Worm (Caenorhabditis elegans): ENCODE measurements around the gene srbc-77.

srbc-77 gene

ce11 chrV:15950903-15951302, 20.9 kb downstream of the srbc-77 start, which contains the start of gene srw-59:
TSS of gene srw-59 (minus strand) at chrV:15951003.
- TF ChIP-seq hmg-4 (GFP tag; optimal IDR thresholded peaks at IDR 0.05) (no peak), tbx-11 (GFP tag; IDR thresholded peaks at IDR 0.05) (no peak), ceh-36 (tag; optimal IDR thresholded peaks at IDR 0.05) (no peak), scrt-1 (GFP tag; IDR thresholded peaks at IDR 0.05) (no peak)

- TF ChIP-seq ets-7 (tag; optimal IDR thresholded peaks at IDR 0.05) (no peak), ceh-13 (GFP tag; optimal IDR thresholded peaks at IDR 0.05) (no peak), aly-1 (tag; optimal IDR thresholded peaks at IDR 0.05) (no peak), ceh-36 (tag; optimal IDR thresholded peaks at IDR 0.05) (no peak), tra-4 (tag; optimal IDR thresholded peaks at IDR 0.05) (no peak)
Observed at ce11 chrV:15952762-15953161, 22.8 kb downstream of the srbc-77 start, which contains the start of gene srw-56. TSS of gene srw-56 (minus strand) at chrV:15952862.

- TF ChIP-seq hmg-4 (GFP tag; optimal IDR thresholded peaks at IDR 0.05) (no peak), ceh-13 (GFP tag; optimal IDR thresholded peaks at IDR 0.05) (no peak), flt-1 (GFP tag; IDR thresholded peaks at IDR 0.05) (no peak), tbx-37 (GFP tag; conservative IDR thresholded peaks at IDR 0.05) (no peak), B0310.2 (tag; optimal IDR thresholded peaks at IDR 0.05) (no peak), ceh-36 (tag; optimal IDR thresholded peaks at IDR 0.05) (no peak), tra-4 (tag; optimal IDR thresholded peaks at IDR 0.05) (no peak), hnd-1 (tag; optimal IDR thresholded peaks at IDR 0.05) (no peak), aly-1 (tag; optimal IDR thresholded peaks at IDR 0.05) (no peak), tbx-11 (GFP tag; IDR thresholded peaks at IDR 0.05) (no peak), sea-1 (GFP tag; conservative IDR thresholded peaks at IDR 0.05) (no peak), scrt-1 (GFP tag; IDR thresholded peaks at IDR 0.05) (no peak), pes-1 (GFP tag; IDR thresholded peaks at IDR 0.05) (no peak), F13C5.2 (tag; optimal IDR thresholded peaks at IDR 0.05) (no peak), ets-7 (tag; optimal IDR thresholded peaks at IDR 0.05) (no peak), ama-1 (optimal IDR thresholded peaks at IDR 0.05) (no peak), hmbx-1 (tag; optimal IDR thresholded peaks at IDR 0.05) (no peak)
Observed at ce11 chrV:15954932-15955331, 24.9 kb downstream of the srbc-77 start, which contains the start of gene srw-57. TSS of gene srw-57 (minus strand) at chrV:15955032.

- TF ChIP-seq ceh-36 (tag; optimal IDR thresholded peaks at IDR 0.05) = no peak
- no peak for TF ChIP-seq F13C5.2 (tag; optimal IDR thresholded peaks at IDR 0.05)
- no peak for TF ChIP-seq hmbx-1 (tag; optimal IDR thresholded peaks at IDR 0.05)
Observed at ce11 chrV:15955497-15955896, 25.5 kb downstream of the srbc-77 start, which contains the start of gene srh-186. TSS of gene srh-186 (plus strand) at chrV:15955797.

ce11 chrV:15957098-15957497, 27.1 kb downstream of the srbc-77 start, which contains the start of gene F36G9.3:
TSS of gene F36G9.3 (plus strand) at chrV:15957398.
- TF ChIP-seq tra-4 (tag; optimal IDR thresholded peaks at IDR 0.05) (no peak), hnd-1 (tag; optimal IDR thresholded peaks at IDR 0.05) (no peak), sea-1 (GFP tag; conservative IDR thresholded peaks at IDR 0.05) (no peak), F13C5.2 (tag; optimal IDR thresholded peaks at IDR 0.05) (no peak)

ce11 chrV:15959456-15959855, 29.5 kb downstream of the srbc-77 start:
- no peak for TF ChIP-seq aly-1 (tag; optimal IDR thresholded peaks at IDR 0.05)
- TF ChIP-seq hmg-4 (GFP tag; optimal IDR thresholded peaks at IDR 0.05) = no peak
- no peak for TF ChIP-seq ceh-36 (tag; optimal IDR thresholded peaks at IDR 0.05)
- TF ChIP-seq hnd-1 (tag; optimal IDR thresholded peaks at IDR 0.05) = no peak
- TF ChIP-seq sea-1 (GFP tag; conservative IDR thresholded peaks at IDR 0.05) = no peak
- TF ChIP-seq tbx-11 (GFP tag; IDR thresholded peaks at IDR 0.05) = no peak
- no peak for TF ChIP-seq F13C5.2 (tag; optimal IDR thresholded peaks at IDR 0.05)
- TF ChIP-seq scrt-1 (GFP tag; IDR thresholded peaks at IDR 0.05) = no peak
- no peak for TF ChIP-seq hmbx-1 (tag; optimal IDR thresholded peaks at IDR 0.05)
- TF ChIP-seq ama-1 (optimal IDR thresholded peaks at IDR 0.05) = no peak
- TF ChIP-seq ceh-13 (GFP tag; optimal IDR thresholded peaks at IDR 0.05) = no peak
- TF ChIP-seq tbx-37 (GFP tag; conservative IDR thresholded peaks at IDR 0.05) = no peak
- TF ChIP-seq flt-1 (GFP tag; IDR thresholded peaks at IDR 0.05) = no peak
- no peak for TF ChIP-seq tra-4 (tag; optimal IDR thresholded peaks at IDR 0.05)

ce11 chrV:15965114-15965513, 35.1 kb downstream of the srbc-77 start, which contains the start of gene sri-2:
TSS of gene sri-2 (minus strand) at chrV:15965214.
- no peak for TF ChIP-seq aly-1 (tag; optimal IDR thresholded peaks at IDR 0.05)
- no peak for TF ChIP-seq tbx-37 (GFP tag; conservative IDR thresholded peaks at IDR 0.05)
- no peak for TF ChIP-seq pes-1 (GFP tag; IDR thresholded peaks at IDR 0.05)

ce11 chrV:15967542-15967941, 37.6 kb downstream of the srbc-77 start, which contains the start of gene sri-1:
TSS of gene sri-1 (minus strand) at chrV:15967642.
- no peak for TF ChIP-seq hmbx-1 (tag; optimal IDR thresholded peaks at IDR 0.05)
- no peak for TF ChIP-seq F13C5.2 (tag; optimal IDR thresholded peaks at IDR 0.05)
- no peak for TF ChIP-seq ceh-36 (tag; optimal IDR thresholded peaks at IDR 0.05)
- TF ChIP-seq pes-1 (GFP tag; IDR thresholded peaks at IDR 0.05) = no peak
- TF ChIP-seq tbx-11 (GFP tag; IDR thresholded peaks at IDR 0.05) = no peak
- no peak for TF ChIP-seq sea-1 (GFP tag; conservative IDR thresholded peaks at IDR 0.05)
- no peak for TF ChIP-seq tra-4 (tag; optimal IDR thresholded peaks at IDR 0.05)
- TF ChIP-seq aly-1 (tag; optimal IDR thresholded peaks at IDR 0.05) = no peak
- TF ChIP-seq tbx-37 (GFP tag; conservative IDR thresholded peaks at IDR 0.05) = no peak
- TF ChIP-seq scrt-1 (GFP tag; IDR thresholded peaks at IDR 0.05) = no peak
- TF ChIP-seq ama-1 (optimal IDR thresholded peaks at IDR 0.05) = no peak
- no peak for TF ChIP-seq ets-7 (tag; optimal IDR thresholded peaks at IDR 0.05)

- TF ChIP-seq ceh-13 (GFP tag; optimal IDR thresholded peaks at IDR 0.05) = no peak
- TF ChIP-seq hmbx-1 (tag; optimal IDR thresholded peaks at IDR 0.05) = no peak
- TF ChIP-seq aly-1 (tag; optimal IDR thresholded peaks at IDR 0.05) = no peak
- no peak for TF ChIP-seq F13C5.2 (tag; optimal IDR thresholded peaks at IDR 0.05)
- TF ChIP-seq flt-1 (GFP tag; IDR thresholded peaks at IDR 0.05) = no peak
- TF ChIP-seq ceh-36 (tag; optimal IDR thresholded peaks at IDR 0.05) = no peak
- TF ChIP-seq tbx-11 (GFP tag; IDR thresholded peaks at IDR 0.05) = no peak
- TF ChIP-seq ama-1 (optimal IDR thresholded peaks at IDR 0.05) = no peak
- TF ChIP-seq tbx-37 (GFP tag; conservative IDR thresholded peaks at IDR 0.05) = no peak
- TF ChIP-seq pes-1 (GFP tag; IDR thresholded peaks at IDR 0.05) = no peak
- no peak for TF ChIP-seq hmg-4 (GFP tag; optimal IDR thresholded peaks at IDR 0.05)
- no peak for TF ChIP-seq sea-1 (GFP tag; conservative IDR thresholded peaks at IDR 0.05)
- TF ChIP-seq hnd-1 (tag; optimal IDR thresholded peaks at IDR 0.05) = no peak
- no peak for TF ChIP-seq scrt-1 (GFP tag; IDR thresholded peaks at IDR 0.05)
- no peak for TF ChIP-seq B0310.2 (tag; optimal IDR thresholded peaks at IDR 0.05)
- TF ChIP-seq tra-4 (tag; optimal IDR thresholded peaks at IDR 0.05) = no peak
- TF ChIP-seq ets-7 (tag; optimal IDR thresholded peaks at IDR 0.05) = no peak
Observed at ce11 chrV:15969653-15970052, 39.7 kb downstream of the srbc-77 start, which contains the start of gene F36G9.7. TSS of gene F36G9.7 (minus strand) at chrV:15969753.
